Worm (Caenorhabditis elegans) whole organism, L4 larva: Measurements from ENCODE around the gene sre-53.

ENCODE experiments used
- D1046.2 ChIP-seq: fragments of 200-800 bp; sonication (Bioruptor generic); IDR thresholded peaks from 2 replicates; pipeline ENCODE4 v1.3.6; 2022; ENCODE audit warnings: missing genetic modification characterization, missing compliant biosample characterization
- T20F7.1 ChIP-seq: fragments of 200-800 bp; sonication (Bioruptor generic); optimal IDR thresholded peaks from 2 replicates; lab custom pipeline; 2018; ENCODE audit warnings: mild to moderate bottlenecking, missing genetic modification characterization, missing compliant biosample characterization
- T26A8.4 ChIP-seq: fragments of 200-800 bp; sonication (Bioruptor generic); IDR thresholded peaks from 2 replicates; pipeline ENCODE4 v1.3.6; 2022; ENCODE audit warnings: missing genetic modification characterization, missing compliant biosample characterization
- Y75B8A.6 ChIP-seq: fragments of 200-800 bp; sonication (Bioruptor generic); IDR thresholded peaks from 2 replicates; pipeline ENCODE4 v1.3.6; 2022; ENCODE audit warnings: missing genetic modification reagents, missing genetic modification characterization, missing compliant biosample characterization
- ZK546.5 ChIP-seq, 2 experiments: sonication (generic microtip); optimal IDR thresholded peaks; 2 replicates each; lab custom pipeline; 2017; ENCODE audit warnings: missing biosample characterization in 2 of 2, missing genetic modification characterization in 2 of 2
- aha-1 ChIP-seq: fragments of 150-350 bp; peaks from one replicate; lab custom pipeline; 2014; ENCODE audit warnings: missing biosample characterization, missing genetic modification characterization
- ceh-44 ChIP-seq: fragments of 200-800 bp; sonication (Bioruptor generic); IDR thresholded peaks from 2 replicates; pipeline ENCODE4 v1.3.6; 2022; ENCODE audit warnings: missing genetic modification reagents, missing genetic modification characterization, missing compliant biosample characterization
- ceh-62 ChIP-seq: sonication (generic microtip); optimal IDR thresholded peaks from 2 replicates; lab custom pipeline; 2017; ENCODE audit warnings: missing biosample characterization, missing genetic modification characterization
- ces-1 ChIP-seq: fragments of 150-350 bp; sonication (generic microtip); optimal IDR thresholded peaks from 4 replicates; lab custom pipeline; 2014; ENCODE audit warnings: missing biosample characterization, missing genetic modification reagents, missing genetic modification characterization
- cey-2 ChIP-seq: sonication (generic microtip); optimal IDR thresholded peaks from 3 replicates; lab custom pipeline; 2017; ENCODE audit warnings: missing genetic modification characterization, mild to moderate bottlenecking, missing compliant biosample characterization, antibody characterized with exemption, borderline replicate concordance; ENCODE audit not compliant: insufficient read depth
- ctbp-1 ChIP-seq: fragments of 200-800 bp; sonication (Bioruptor generic); IDR thresholded peaks from 2 replicates; pipeline ENCODE4 v1.3.6; 2022; ENCODE audit warnings: missing genetic modification reagents, missing genetic modification characterization, missing compliant biosample characterization
- daf-12 ChIP-seq: fragments of 150-350 bp; optimal IDR thresholded peaks from 2 replicates; lab custom pipeline; 2014; ENCODE audit warnings: missing biosample characterization, missing genetic modification reagents, missing genetic modification characterization
- dmd-9 ChIP-seq: fragments of 200-800 bp; sonication (Bioruptor generic); IDR thresholded peaks from 2 replicates; pipeline ENCODE4 v1.3.6; 2022; ENCODE audit warnings: missing genetic modification reagents, missing genetic modification characterization, missing compliant biosample characterization
- duxl-1 ChIP-seq: sonication (generic microtip); optimal IDR thresholded peaks from 2 replicates; lab custom pipeline; 2016; ENCODE audit warnings: mild to moderate bottlenecking, missing genetic modification characterization, moderate library complexity, missing compliant biosample characterization; ENCODE audit not compliant: poor library complexity
- egl-43 ChIP-seq: fragments of 200-800 bp; sonication (Bioruptor generic); IDR thresholded peaks from 2 replicates; pipeline ENCODE4 v1.3.6; 2022; ENCODE audit warnings: missing genetic modification reagents, missing genetic modification characterization, missing compliant biosample characterization
- fkh-10 ChIP-seq: fragments of 150-350 bp; optimal IDR thresholded peaks from 2 replicates; lab custom pipeline; 2014; ENCODE audit warnings: missing biosample characterization, missing genetic modification reagents, missing genetic modification characterization
- hmg-1.1 ChIP-seq: fragments of 200-800 bp; sonication (Bioruptor generic); IDR thresholded peaks from 2 replicates; pipeline ENCODE4 v1.3.6; 2022; ENCODE audit warnings: missing genetic modification reagents, missing genetic modification characterization, missing compliant biosample characterization
- lim-7 ChIP-seq: fragments of 200-800 bp; sonication (Bioruptor generic); IDR thresholded peaks from 2 replicates; pipeline ENCODE4 v1.3.6; 2022; ENCODE audit warnings: missing genetic modification characterization, missing compliant biosample characterization
- lin-1 ChIP-seq: fragments of 200-800 bp; sonication (Bioruptor generic); IDR thresholded peaks from 2 replicates; pipeline ENCODE4 v1.3.6; 2022; ENCODE audit warnings: missing genetic modification reagents, missing genetic modification characterization, missing compliant biosample characterization
- lir-3 ChIP-seq: sonication (generic microtip); optimal IDR thresholded peaks from 2 replicates; lab custom pipeline; 2016; ENCODE audit warnings: mild to moderate bottlenecking, missing genetic modification characterization, missing compliant biosample characterization
- madf-9 ChIP-seq: fragments of 200-800 bp; sonication (Bioruptor generic); conservative IDR thresholded peaks from 2 replicates; pipeline ENCODE4 v1.3.6; 2022; ENCODE audit warnings: missing genetic modification reagents, missing genetic modification characterization, missing compliant biosample characterization
- mdl-1 ChIP-seq, 2 experiments: fragments of 150-350 bp in 1 of 2; sonication (generic microtip) in 1 of 2; optimal IDR thresholded peaks; 2 replicates each; lab custom pipeline; 2014 to 2017; ENCODE audit warnings: missing biosample characterization in 2 of 2, missing genetic modification characterization in 2 of 2
- mdt-29 ChIP-seq: fragments of 200-800 bp; sonication (Bioruptor generic); IDR thresholded peaks from 2 replicates; pipeline ENCODE4 v1.3.6; 2022; ENCODE audit warnings: missing genetic modification reagents, missing genetic modification characterization, missing compliant biosample characterization
- mep-1 ChIP-seq: fragments of 150-350 bp; sonication (generic microtip); optimal IDR thresholded peaks from 3 replicates; lab custom pipeline; 2014; ENCODE audit warnings: missing biosample characterization, missing genetic modification characterization
- mes-2 ChIP-seq: sonication (generic microtip); optimal IDR thresholded peaks from 2 replicates; lab custom pipeline; 2016; ENCODE audit warnings: missing genotype, mild to moderate bottlenecking, missing genetic modification characterization, missing compliant biosample characterization; ENCODE audit not compliant: poor library complexity, severe bottlenecking
- mxl-2 ChIP-seq: fragments of 200-800 bp; sonication (Bioruptor generic); conservative IDR thresholded peaks from 2 replicates; pipeline ENCODE4 v1.3.6; 2022; ENCODE audit warnings: missing genetic modification reagents, missing genetic modification characterization, missing compliant biosample characterization
- nhr-102 ChIP-seq: sonication (generic microtip); optimal IDR thresholded peaks from 2 replicates; lab custom pipeline; 2016; ENCODE audit warnings: mild to moderate bottlenecking, missing genetic modification characterization, moderate library complexity, missing compliant biosample characterization
- nhr-11 ChIP-seq: fragments of 150-350 bp; optimal IDR thresholded peaks from 2 replicates; lab custom pipeline; 2014; ENCODE audit warnings: missing biosample characterization, missing genetic modification characterization
- nhr-6 ChIP-seq: fragments of 150-350 bp; optimal IDR thresholded peaks from 2 replicates; lab custom pipeline; 2014; ENCODE audit warnings: missing biosample characterization, missing genetic modification characterization
- nhr-76 ChIP-seq: fragments of 150-350 bp; optimal IDR thresholded peaks from 2 replicates; lab custom pipeline; 2014; ENCODE audit warnings: missing biosample characterization, missing genetic modification characterization
- rbr-2 ChIP-seq: sonication (generic microtip); optimal IDR thresholded peaks from 2 replicates; lab custom pipeline; 2016; ENCODE audit warnings: missing genotype, missing genetic modification characterization, missing compliant biosample characterization
- set-16 ChIP-seq: fragments of 200-800 bp; sonication (Bioruptor generic); IDR thresholded peaks from 2 replicates; pipeline ENCODE4 v1.3.6; 2022; ENCODE audit warnings: missing genetic modification reagents, missing genetic modification characterization, missing compliant biosample characterization
- snpc-1.2 ChIP-seq: fragments of 200-800 bp; sonication (Bioruptor generic); IDR thresholded peaks from 2 replicates; pipeline ENCODE4 v1.3.6; 2022; ENCODE audit warnings: missing genetic modification reagents, missing genetic modification characterization, missing compliant biosample characterization
- unc-130 ChIP-seq: sonication (generic microtip); optimal IDR thresholded peaks from 2 replicates; lab custom pipeline; 2016; ENCODE audit warnings: missing genetic modification reagents, missing genetic modification characterization, missing compliant biosample characterization
- unc-62 ChIP-seq, 3 experiments: fragments of 150-350 bp in 1 of 3; sonication (generic microtip); optimal IDR thresholded peaks in 2 of 3; peaks in 1 of 3; 1 replicate in 1 of 3; 2 replicates in 2 of 3; lab custom pipeline; 2014 to 2017; ENCODE audit warnings: missing biosample characterization in 3 of 3, missing genetic modification characterization in 3 of 3, missing genetic modification reagents in 3 of 3, missing genotype in 1 of 3
- zfp-3 ChIP-seq: fragments of 200-800 bp; sonication (Bioruptor generic); conservative IDR thresholded peaks from 2 replicates; pipeline ENCODE4 v1.3.6; 2022; ENCODE audit warnings: missing genetic modification reagents, missing genetic modification characterization, missing compliant biosample characterization
- zip-11 ChIP-seq: fragments of 200-800 bp; sonication (Bioruptor generic); IDR thresholded peaks from 2 replicates; pipeline ENCODE4 v1.3.6; 2022; ENCODE audit warnings: missing genetic modification characterization, missing compliant biosample characterization
- ztf-11 ChIP-seq: fragments of 150-350 bp; optimal IDR thresholded peaks from 2 replicates; lab custom pipeline; 2014; ENCODE audit warnings: missing biosample characterization, missing genetic modification characterization

Gene sre-53

ce11 chrII:12344787-12345186 lies 21.6 kb upstream of the sre-53 start, which contains the start of gene C44C11.6 (continued):
- TF ChIP-seq mxl-2 (0 out of 2 replicates have a peak, but pooled peaks have one; percentile 8), ZK546.5 (tag; optimal IDR thresholded peaks at IDR 0.05; lab: Kevin White, UChicago) (no peak), lir-3 (tag; lab: Kevin White, UChicago) (no peak), daf-12 (tag; lab: Kevin White, UChicago) (no peak), rbr-2 (tag; lab: Kevin White, UChicago) (no peak), nhr-11 (no peak), ztf-11 (no peak), unc-62 (GFP tag; optimal IDR thresholded peaks at IDR 0.05 in 1 of 2; lab: Kevin White, UChicago) (no peak), unc-62 (tag; optimal IDR thresholded peaks at IDR 0.05; lab: Kevin White, UChicago) (no peak), T26A8.4 (GFP tag; lab: Robert Waterston, UW) (0 out of 2 replicates have a peak, but pooled peaks have one; percentile 38), ces-1 (GFP tag; lab: Kevin White, UChicago) (no peak), set-16 (peak; percentile 57), mep-1 (tag; lab: Kevin White, UChicago) (no peak), nhr-76 (tag; lab: Kevin White, UChicago) (no peak), madf-9 (GFP tag; lab: Robert Waterston, UW) (no peak), T20F7.1 (GFP tag; lab: Kevin White, UChicago) (no peak), snpc-1.2 (GFP tag; lab: Robert Waterston, UW) (0 out of 2 replicates have a peak, but pooled peaks have one; percentile 26), dmd-9 (GFP tag; lab: Robert Waterston, UW) (no peak), egl-43 (GFP tag; lab: Robert Waterston, UW) (0 out of 2 replicates have a peak, but pooled peaks have one; percentile 16), D1046.2 (peak; percentile 67), lim-7 (GFP tag; lab: Robert Waterston, UW) (no peak), cey-2 (tag; lab: Kevin White, UChicago) (no peak), nhr-6 (tag; lab: Kevin White, UChicago) (no peak), unc-130 (GFP tag; lab: Kevin White, UChicago) (no peak), ceh-44 (GFP tag; lab: Robert Waterston, UW) (no peak), nhr-102 (tag; lab: Kevin White, UChicago) (peak; percentile 19), ctbp-1 (0 out of 2 replicates have a peak, but pooled peaks have one; percentile 52), duxl-1 (tag; lab: Kevin White, UChicago) (peak; percentile 13), ceh-62 (tag; lab: Kevin White, UChicago) (no peak), Y75B8A.6 (GFP tag; lab: Robert Waterston, UW) (no peak), mdl-1 (tag; optimal IDR thresholded peaks at IDR 0.05; lab: Kevin White, UChicago) (no peak), fkh-10 (GFP tag; lab: Kevin White, UChicago) (no peak), mdt-29 (GFP tag; lab: Robert Waterston, UW) (no peak), zfp-3 (0 out of 2 replicates have a peak, but pooled peaks have one; percentile 26)
- TF ChIP-seq, all 104 proteins: peak for 17

DNA sequence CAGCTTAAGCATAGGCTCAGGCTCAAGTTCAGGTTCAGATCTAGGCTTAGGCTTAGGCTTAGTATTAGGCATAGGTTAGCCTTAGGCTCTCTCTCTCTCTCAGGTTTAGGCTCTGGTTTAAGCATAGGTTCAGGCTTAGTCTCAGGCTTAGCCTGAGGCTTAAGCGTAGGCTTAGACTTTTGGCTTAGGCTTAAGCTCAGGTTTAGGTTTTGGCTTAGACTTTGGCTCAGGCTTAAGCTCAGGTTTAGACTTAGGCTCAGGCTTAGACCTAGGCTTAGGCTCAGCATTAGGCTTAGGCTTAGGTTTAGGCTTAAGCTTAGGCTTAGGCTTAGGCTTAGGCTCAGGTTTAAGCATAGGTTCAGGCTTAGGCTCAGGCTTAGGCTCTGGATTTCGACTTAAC lies 20.5 kb upstream of the sre-53 start:
- no peak for TF ChIP-seq hmg-1.1 (GFP tag; lab: Robert Waterston, UW)
- TF ChIP-seq madf-9 (GFP tag; lab: Robert Waterston, UW) = no peak
- TF ChIP-seq, all 104 proteins: peak for 0

DNA sequence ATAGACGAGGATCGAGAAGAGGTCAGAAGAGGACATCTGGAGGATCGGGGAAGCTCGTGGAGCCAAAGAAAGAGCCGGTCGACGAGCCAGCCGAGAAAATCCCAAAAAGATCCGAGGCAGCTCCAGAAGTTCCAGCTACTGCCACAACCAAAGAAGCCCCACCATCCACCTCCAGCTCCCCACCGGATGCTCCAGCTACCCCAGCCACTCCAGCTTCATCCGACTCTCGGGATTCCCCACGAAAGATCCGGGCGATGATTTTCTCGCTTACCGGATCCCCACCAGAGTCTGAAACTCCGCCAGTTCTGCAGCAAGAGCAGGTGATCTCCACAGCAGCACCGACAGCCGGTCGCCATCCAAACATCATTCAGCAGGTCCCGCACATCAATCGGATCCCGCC lies 19.7 kb upstream of the sre-53 start:
- TF ChIP-seq lin-1 (GFP tag; lab: Robert Waterston, UW) = no peak
- TF ChIP-seq aha-1 (tag; lab: Kevin White, UChicago) = peak; percentile 67
- TF ChIP-seq zip-11 (GFP tag; lab: Robert Waterston, UW) = no peak
- no peak for TF ChIP-seq mes-2 (tag; lab: Kevin White, UChicago)
- 0 out of 2 replicates have a peak, but pooled peaks have one; percentile 37 for TF ChIP-seq lim-7 (GFP tag; lab: Robert Waterston, UW)
- TF ChIP-seq set-16 = peak; percentile 91
